Fruit fly (Drosophila melanogaster) whole organism, embryonic: ENCODE measurements around the gene Eig71Ej.

Source experiments
- Ada2b ChIP-seq: fragments of 200-800 bp; sonication (Bioruptor generic); IDR thresholded peaks from 2 replicates; pipeline ENCODE4 v1.3.6; 2022; ENCODE audit warnings: missing biosample characterization, missing genetic modification characterization
- CG10543 ChIP-seq: fragments of 200-800 bp; sonication (Bioruptor generic); optimal IDR thresholded peaks from 3 replicates; lab custom pipeline; 2017; ENCODE audit warnings: missing biosample characterization, mild to moderate bottlenecking, missing genetic modification characterization, moderate library complexity
- CG11247 ChIP-seq: fragments of 200-800 bp; sonication (Bioruptor generic); IDR thresholded peaks from 2 replicates; pipeline ENCODE4 v1.3.6; 2022; ENCODE audit warnings: missing biosample characterization, missing genetic modification characterization
- CG12104 ChIP-seq: fragments of 200-800 bp; sonication (Bioruptor generic); optimal IDR thresholded peaks from 3 replicates; lab custom pipeline; 2016; ENCODE audit warnings: missing biosample characterization, missing genetic modification characterization
- CG12391 ChIP-seq: fragments of 200-800 bp; sonication (Bioruptor generic); optimal IDR thresholded peaks from 3 replicates; lab custom pipeline; 2018; ENCODE audit warnings: missing biosample characterization, mild to moderate bottlenecking, missing genetic modification characterization, moderate library complexity
- CG13123 ChIP-seq: fragments of 200-800 bp; sonication (Bioruptor generic); optimal IDR thresholded peaks from 2 replicates; lab custom pipeline; 2016; ENCODE audit warnings: missing biosample characterization, missing genetic modification characterization
- CG16779 ChIP-seq: fragments of 200-800 bp; sonication (Bioruptor generic); IDR thresholded peaks from 2 replicates; pipeline ENCODE4 v1.3.6; 2022; ENCODE audit warnings: missing biosample characterization, missing genetic modification characterization
- CG16813 ChIP-seq: fragments of 200-800 bp; sonication (Bioruptor generic); IDR thresholded peaks from 3 replicates; pipeline ENCODE4 v1.3.6; 2022; ENCODE audit warnings: missing biosample characterization, missing genetic modification characterization; ENCODE audit not compliant: partially characterized antibody
- CG17328 ChIP-seq: fragments of 200-800 bp; sonication (Bioruptor generic); IDR thresholded peaks from 2 replicates; pipeline ENCODE4 v1.3.6; 2022; ENCODE audit warnings: missing biosample characterization, missing genetic modification characterization
- CG17385 ChIP-seq: fragments of 200-800 bp; sonication (Bioruptor generic); optimal IDR thresholded peaks from 3 replicates; lab custom pipeline; 2018; ENCODE audit warnings: missing biosample characterization, mild to moderate bottlenecking, missing genetic modification characterization
- CG17568 ChIP-seq: fragments of 200-800 bp; sonication (Bioruptor generic); optimal IDR thresholded peaks from 2 replicates; lab custom pipeline; 2018; ENCODE audit warnings: missing biosample characterization, mild to moderate bottlenecking, missing genetic modification characterization, moderate library complexity
- CG2889 ChIP-seq: fragments of 200-800 bp; sonication (Bioruptor generic); IDR thresholded peaks from 3 replicates; pipeline ENCODE4 v1.3.6; 2022; ENCODE audit warnings: missing biosample characterization, missing genetic modification characterization
- CG31365 ChIP-seq: fragments of 200-800 bp; sonication (Bioruptor generic); optimal IDR thresholded peaks from 2 replicates; lab custom pipeline; 2018; ENCODE audit warnings: missing biosample characterization, mild to moderate bottlenecking, missing genetic modification characterization
- CG5180 ChIP-seq: fragments of 200-800 bp; sonication (Bioruptor generic); optimal IDR thresholded peaks from 3 replicates; lab custom pipeline; 2017; ENCODE audit warnings: missing biosample characterization, missing genetic modification characterization, mild to moderate bottlenecking, moderate library complexity, missing genetic modification reagents
- CG6654 ChIP-seq: fragments of 200-800 bp; sonication (Bioruptor generic); optimal IDR thresholded peaks from 2 replicates; lab custom pipeline; 2017; ENCODE audit warnings: missing biosample characterization, mild to moderate bottlenecking, missing genetic modification characterization
- CG6813 ChIP-seq: fragments of 200-800 bp; sonication (Bioruptor generic); optimal IDR thresholded peaks from 2 replicates; lab custom pipeline; 2017; ENCODE audit warnings: missing biosample characterization, missing genetic modification characterization, mild to moderate bottlenecking, moderate library complexity, missing genetic modification reagents
- CG6854 ChIP-seq: fragments of 200-800 bp; sonication (Bioruptor generic); optimal IDR thresholded peaks from 3 replicates; lab custom pipeline; 2017; ENCODE audit warnings: missing biosample characterization, mild to moderate bottlenecking, missing genetic modification characterization
- CG7271 ChIP-seq: fragments of 200-800 bp; sonication (Bioruptor generic); optimal IDR thresholded peaks from 2 replicates; lab custom pipeline; 2018; ENCODE audit warnings: missing biosample characterization, mild to moderate bottlenecking, missing genetic modification characterization, moderate library complexity
- Dad ChIP-seq: fragments of 200-800 bp; sonication (Bioruptor generic); optimal IDR thresholded peaks from 3 replicates; lab custom pipeline; 2016; ENCODE audit warnings: missing biosample characterization, missing genetic modification characterization
- Dll ChIP-seq: fragments of 200-800 bp; sonication (Bioruptor generic); IDR thresholded peaks from 4 replicates; pipeline ENCODE4 v1.3.6; 2022; ENCODE audit warnings: missing biosample characterization, missing genetic modification characterization; ENCODE audit not compliant: partially characterized antibody
- Drgx ChIP-seq: fragments of 200-800 bp; sonication (Bioruptor generic); IDR thresholded peaks from 2 replicates; pipeline ENCODE4 v1.3.6; 2022; ENCODE audit warnings: missing biosample characterization, missing genetic modification characterization
- Gug ChIP-seq: fragments of 200-800 bp; sonication (Bioruptor generic); IDR thresholded peaks from 4 replicates; pipeline ENCODE4 v1.3.6; 2022; ENCODE audit warnings: missing biosample characterization, missing genetic modification characterization
- HLH3B ChIP-seq: fragments of 200-800 bp; sonication (Bioruptor generic); IDR thresholded peaks from 2 replicates; pipeline ENCODE4 v1.3.6; 2022; ENCODE audit warnings: missing biosample characterization, missing genetic modification characterization
- HLH54F ChIP-seq: fragments of 200-800 bp; sonication (Bioruptor generic); optimal IDR thresholded peaks from 3 replicates; lab custom pipeline; 2016; ENCODE audit warnings: missing biosample characterization, missing genetic modification characterization
- Hr51 ChIP-seq, 2 experiments: fragments of 200-800 bp; sonication (Bioruptor generic); optimal IDR thresholded peaks; 2 replicates in 1 of 2; 3 replicates in 1 of 2; lab custom pipeline; 2016 to 2018; ENCODE audit warnings: missing biosample characterization in 2 of 2, missing genetic modification characterization in 2 of 2, mild to moderate bottlenecking in 1 of 2, moderate library complexity in 1 of 2
- Jarid2 ChIP-seq: fragments of 200-800 bp; sonication (Bioruptor generic); optimal IDR thresholded peaks from 3 replicates; lab custom pipeline; 2017; ENCODE audit warnings: mild to moderate bottlenecking, missing biosample characterization, missing genetic modification reagents, missing genetic modification characterization
- Meics ChIP-seq: fragments of 200-800 bp; sonication (Bioruptor generic); optimal IDR thresholded peaks from 2 replicates; lab custom pipeline; 2017; ENCODE audit warnings: missing biosample characterization, mild to moderate bottlenecking, missing genetic modification characterization
- Mrtf ChIP-seq: fragments of 200-800 bp; sonication (Bioruptor generic); IDR thresholded peaks from 3 replicates; pipeline ENCODE4 v1.3.6; 2022; ENCODE audit warnings: missing biosample characterization, missing genetic modification characterization
- NC2α ChIP-seq: fragments of 200-800 bp; sonication (Bioruptor generic); optimal IDR thresholded peaks from 2 replicates; lab custom pipeline; 2016; ENCODE audit warnings: missing biosample characterization, missing genetic modification characterization
- Nf-YC ChIP-seq: fragments of 200-800 bp; optimal IDR thresholded peaks from 3 replicates; lab custom pipeline; 2019; ENCODE audit warnings: missing biosample characterization, mild to moderate bottlenecking, missing genetic modification characterization, moderate library complexity
- Ravus ChIP-seq: fragments of 200-800 bp; sonication (Bioruptor generic); IDR thresholded peaks from 2 replicates; pipeline ENCODE4 v1.3.6; 2022; ENCODE audit warnings: missing biosample characterization, missing genetic modification characterization
- Rfx ChIP-seq: fragments of 200-800 bp; sonication (Bioruptor generic); IDR thresholded peaks from 2 replicates; pipeline ENCODE4 v1.3.6; 2022; ENCODE audit warnings: missing biosample characterization, missing genetic modification characterization
- Side ChIP-seq: fragments of 200-800 bp; sonication (Bioruptor generic); optimal IDR thresholded peaks from 2 replicates; lab custom pipeline; 2016; ENCODE audit warnings: missing biosample characterization, missing genetic modification characterization
- al ChIP-seq: fragments of 200-800 bp; sonication (Bioruptor generic); IDR thresholded peaks from 2 replicates; pipeline ENCODE4 v1.3.6; 2022; ENCODE audit warnings: missing biosample characterization, missing genetic modification characterization
- ase ChIP-seq: fragments of 200-800 bp; sonication (Bioruptor generic); IDR thresholded peaks from 3 replicates; pipeline ENCODE4 v1.3.6; 2022; ENCODE audit warnings: missing biosample characterization, missing genetic modification characterization
- bsh ChIP-seq, 2 experiments: fragments of 200-800 bp; sonication (Bioruptor generic); optimal IDR thresholded peaks; 2 replicates each; lab custom pipeline; 2017 to 2018; ENCODE audit warnings: mild to moderate bottlenecking in 2 of 2, missing biosample characterization in 2 of 2, missing genetic modification characterization in 2 of 2, moderate library complexity in 1 of 2
- cad ChIP-seq: fragments of >200 bp; optimal IDR thresholded peaks from 2 replicates; lab custom pipeline; 2017; ENCODE audit warnings: missing biosample characterization, missing genetic modification characterization
- crc ChIP-seq: fragments of 200-800 bp; sonication (Bioruptor generic); optimal IDR thresholded peaks from 2 replicates; lab custom pipeline; 2016; ENCODE audit warnings: missing biosample characterization, missing genetic modification characterization
- en ChIP-seq: fragments of 200-800 bp; sonication (Bioruptor generic); optimal IDR thresholded peaks from 2 replicates; lab custom pipeline; 2016; ENCODE audit warnings: missing biosample characterization, missing genetic modification characterization
- ewg ChIP-seq: fragments of 200-800 bp; sonication (Bioruptor generic); optimal IDR thresholded peaks from 3 replicates; lab custom pipeline; 2017; ENCODE audit warnings: mild to moderate bottlenecking, missing biosample characterization, missing genetic modification reagents, missing genetic modification characterization
- exex ChIP-seq: fragments of 200-800 bp; sonication (Bioruptor generic); optimal IDR thresholded peaks from 4 replicates; lab custom pipeline; 2018; ENCODE audit warnings: missing biosample characterization, mild to moderate bottlenecking, missing genetic modification characterization, moderate library complexity
- fru ChIP-seq: fragments of >200 bp; optimal IDR thresholded peaks from 2 replicates; lab custom pipeline; 2017
- gcm2 ChIP-seq: fragments of 200-800 bp; sonication (Bioruptor generic); optimal IDR thresholded peaks from 2 replicates; lab custom pipeline; 2016; ENCODE audit warnings: missing biosample characterization, missing genetic modification characterization
- gro ChIP-seq: fragments of 200-800 bp; sonication (Bioruptor generic); optimal IDR thresholded peaks from 2 replicates; lab custom pipeline; 2016; ENCODE audit warnings: missing biosample characterization, missing genetic modification characterization
- gsb ChIP-seq: fragments of 200-800 bp; sonication (Bioruptor generic); IDR thresholded peaks from 2 replicates; pipeline ENCODE4 v1.3.6; 2022; ENCODE audit warnings: missing biosample characterization, missing genetic modification characterization
- ham ChIP-seq: fragments of 200-800 bp; sonication (Bioruptor generic); IDR thresholded peaks from 2 replicates; pipeline ENCODE4 v1.3.6; 2022; ENCODE audit warnings: missing biosample characterization, missing genetic modification characterization
- kah ChIP-seq: fragments of 200-800 bp; sonication (Bioruptor generic); optimal IDR thresholded peaks from 2 replicates; lab custom pipeline; 2018; ENCODE audit warnings: missing biosample characterization, mild to moderate bottlenecking, missing genetic modification characterization
- odd ChIP-seq: fragments of 200-800 bp; sonication (Bioruptor generic); optimal IDR thresholded peaks from 2 replicates; lab custom pipeline; 2017; ENCODE audit warnings: missing biosample characterization, mild to moderate bottlenecking, missing genetic modification characterization
- pfk ChIP-seq: fragments of 200-800 bp; sonication (Bioruptor generic); optimal IDR thresholded peaks from 2 replicates; lab custom pipeline; 2018; ENCODE audit warnings: missing biosample characterization, mild to moderate bottlenecking, missing genetic modification characterization, moderate library complexity
- tin ChIP-seq: fragments of 200-800 bp; sonication (Bioruptor generic); optimal IDR thresholded peaks from 3 replicates; lab custom pipeline; 2016; ENCODE audit warnings: missing biosample characterization, missing genetic modification characterization
- yki ChIP-seq: fragments of >200 bp; optimal IDR thresholded peaks from 3 replicates; lab custom pipeline; 2018
- z ChIP-seq: fragments of 200-800 bp; sonication (Bioruptor generic); IDR thresholded peaks from 3 replicates; pipeline ENCODE4 v1.3.6; 2022; ENCODE audit warnings: missing biosample characterization, missing genetic modification characterization

Eig71Ej gene

dm6 chr3L:15700338-15700966 is 39.6 kb upstream of the Eig71Ej start (continued):
- TF ChIP-seq pfk (GFP tag; lab: Kevin White, UChicago) (no peak), bsh (GFP tag; optimal IDR thresholded peaks at IDR 0.05; lab: Kevin White, UChicago) (peak; percentile 55 to 59), CG11247 (GFP tag; lab: Robert Waterston, UW) (no peak), Side (GFP tag; lab: Kevin White, UChicago) (no peak), z (GFP tag; lab: Robert Waterston, UW) (no peak), Dad (no peak), en (GFP tag; lab: Kevin White, UChicago) (no peak), ewg (GFP tag; lab: Kevin White, UChicago) (no peak), CG16813 (GFP tag; lab: Robert Waterston, UW) (no peak), fru (lab: Kevin White, UChicago) (no peak), NC2α (GFP tag; lab: Kevin White, UChicago) (no peak), CG17385 (GFP tag; lab: Kevin White, UChicago) (peak; percentile 70), Ada2b (GFP tag; lab: Robert Waterston, UW) (no peak), Nf-YC (tag; lab: Kevin White, UChicago) (no peak), CG6654 (GFP tag; lab: Kevin White, UChicago) (no peak), CG6813 (GFP tag; lab: Kevin White, UChicago) (no peak), gsb (GFP tag; lab: Robert Waterston, UW) (no peak), Gug (no peak), CG17568 (GFP tag; lab: Kevin White, UChicago) (no peak), yki (lab: Kevin White, UChicago) (no peak), ase (GFP tag; lab: Robert Waterston, UW) (no peak), CG5180 (GFP tag; lab: Kevin White, UChicago) (no peak), CG6854 (GFP tag; lab: Kevin White, UChicago) (no peak), crc (GFP tag; lab: Kevin White, UChicago) (no peak), gcm2 (GFP tag; lab: Kevin White, UChicago) (no peak), Drgx (no peak), CG7271 (tag; lab: Kevin White, UChicago) (no peak), CG12391 (tag; lab: Kevin White, UChicago) (peak; percentile 81), odd (no peak), kah (GFP tag; lab: Kevin White, UChicago) (no peak), gro (GFP tag; lab: Kevin White, UChicago) (no peak), HLH54F (no peak), ham (no peak), al (GFP tag; lab: Robert Waterston, UW) (no peak), Jarid2 (GFP tag; lab: Kevin White, UChicago) (no peak), Mrtf (no peak), Dll (GFP tag; lab: Robert Waterston, UW) (no peak), CG31365 (no peak), CG13123 (GFP tag; lab: Kevin White, UChicago) (no peak), CG12104 (no peak), CG16779 (no peak), exex (no peak), CG10543 (GFP tag; lab: Kevin White, UChicago) (no peak), HLH3B (GFP tag; lab: Robert Waterston, UW) (no peak), cad (GFP tag; lab: Kevin White, UChicago) (no peak), Ravus (GFP tag; lab: Robert Waterston, UW) (no peak), Meics (GFP tag; lab: Kevin White, UChicago) (no peak), tin (GFP tag; lab: Kevin White, UChicago) (no peak), Rfx (no peak), CG2889 (GFP tag; lab: Robert Waterston, UW) (no peak), Hr51 (GFP tag; optimal IDR thresholded peaks at IDR 0.05; lab: Kevin White, UChicago) (no peak), CG17328 (GFP tag; lab: Robert Waterston, UW) (peak; percentile 25; the same call in 1 of the 2 replicates)
